Worm (Caenorhabditis elegans) whole organism, L2 larva: ENCODE data around the gene adr-2.

Experiments used
- F13H6.1 ChIP-seq: sonication (generic microtip); optimal IDR thresholded peaks from 2 replicates; lab custom pipeline; 2016; ENCODE audit warnings: missing genetic modification characterization, missing compliant biosample characterization
- ZK546.5 ChIP-seq: sonication (generic microtip); optimal IDR thresholded peaks from 2 replicates; lab custom pipeline; 2017; ENCODE audit warnings: missing biosample characterization, missing genetic modification characterization
- aly-2 ChIP-seq: fragments of 150-350 bp; optimal IDR thresholded peaks from 2 replicates; lab custom pipeline; 2014; ENCODE audit warnings: missing biosample characterization, missing genetic modification characterization
- elt-1 ChIP-seq: fragments of 150-350 bp; optimal IDR thresholded peaks from 2 replicates; lab custom pipeline; 2014; ENCODE audit warnings: missing biosample characterization, missing genetic modification characterization
- fos-1 ChIP-seq: fragments of 150-350 bp; optimal IDR thresholded peaks from 2 replicates; lab custom pipeline; 2014; ENCODE audit warnings: missing biosample characterization, missing genetic modification characterization
- lsy-2 ChIP-seq, 2 experiments: fragments of 150-350 bp in 1 of 2; sonication (generic microtip) in 1 of 2; optimal IDR thresholded peaks; 2 replicates each; lab custom pipeline; 2014 to 2017; ENCODE audit warnings: missing biosample characterization in 2 of 2, missing genetic modification characterization in 2 of 2
- mbf-1 ChIP-seq: sonication (generic microtip); optimal IDR thresholded peaks from 2 replicates; lab custom pipeline; 2017; ENCODE audit warnings: missing biosample characterization, missing genetic modification characterization
- mdl-1 ChIP-seq, 2 experiments: fragments of 150-350 bp in 1 of 2; sonication (generic microtip) in 1 of 2; optimal IDR thresholded peaks; 2 replicates each; lab custom pipeline; 2017; ENCODE audit warnings: missing biosample characterization in 2 of 2, missing genetic modification characterization in 2 of 2
- nhr-12 ChIP-seq: fragments of 150-350 bp; optimal IDR thresholded peaks from 2 replicates; lab custom pipeline; 2014; ENCODE audit warnings: missing biosample characterization, missing genetic modification characterization
- nhr-23 ChIP-seq: fragments of 150-350 bp; optimal IDR thresholded peaks from 2 replicates; lab custom pipeline; 2014; ENCODE audit warnings: missing biosample characterization, missing genetic modification reagents, missing genetic modification characterization
- nhr-237 ChIP-seq: fragments of 150-350 bp; optimal IDR thresholded peaks from 2 replicates; lab custom pipeline; 2014; ENCODE audit warnings: missing biosample characterization, missing genetic modification characterization
- snpc-4 ChIP-seq: fragments of 150-350 bp; optimal IDR thresholded peaks from 2 replicates; lab custom pipeline; 2014; ENCODE audit warnings: missing biosample characterization, missing genetic modification characterization
- zag-1 ChIP-seq: fragments of 150-350 bp; optimal IDR thresholded peaks from 2 replicates; lab custom pipeline; 2014; ENCODE audit warnings: missing biosample characterization, missing genetic modification characterization
- ztf-4 ChIP-seq: fragments of 150-350 bp; optimal IDR thresholded peaks from 2 replicates; lab custom pipeline; 2014; ENCODE audit warnings: missing biosample characterization, missing genetic modification characterization

DNA sequence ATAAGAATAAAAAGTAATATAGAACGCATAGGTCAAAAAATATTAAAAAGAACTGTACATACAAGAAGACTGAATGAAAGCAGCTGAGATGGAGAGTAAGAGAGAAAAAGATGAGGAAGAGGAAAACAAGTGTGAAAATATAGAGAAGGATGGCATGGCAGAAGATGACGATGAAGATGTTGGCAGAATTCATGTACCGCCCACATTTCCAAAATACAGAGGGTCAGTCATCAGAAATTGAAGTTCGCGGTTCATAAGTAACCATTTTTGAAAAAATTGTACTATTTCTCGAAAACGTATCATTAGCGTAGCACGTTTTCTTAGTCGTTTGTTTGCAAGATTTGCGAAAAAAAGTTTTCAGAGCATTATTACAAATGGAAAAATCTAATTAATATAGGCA is 15.1 kb upstream of the adr-2 start, which contains the start of gene zmp-6:
- no peak for TF ChIP-seq ZK546.5
- TF ChIP-seq aly-2 (tag; lab: Kevin White, UChicago) = no peak
- TF ChIP-seq nhr-23 (tag; lab: Kevin White, UChicago) = no peak
- TF ChIP-seq nhr-237 (tag; lab: Kevin White, UChicago) = no peak
- TF ChIP-seq fos-1 (tag; lab: Kevin White, UChicago) = no peak
- TF ChIP-seq lsy-2 (tag; optimal IDR thresholded peaks at IDR 0.05; lab: Kevin White, UChicago) = no peak
- no peak for TF ChIP-seq ztf-4 (tag; lab: Kevin White, UChicago)
- TF ChIP-seq zag-1 (tag; lab: Kevin White, UChicago) = no peak
- no peak for TF ChIP-seq mbf-1 (tag; lab: Kevin White, UChicago)
- no peak for TF ChIP-seq snpc-4 (tag; lab: Kevin White, UChicago)
- no peak for TF ChIP-seq nhr-12
- no peak for TF ChIP-seq elt-1 (tag; lab: Kevin White, UChicago)
- TF ChIP-seq F13H6.1 (tag; lab: Kevin White, UChicago) = no peak
- TF ChIP-seq mdl-1 (tag; optimal IDR thresholded peaks at IDR 0.05; lab: Kevin White, UChicago) = no peak
